Worm (Caenorhabditis elegans): ENCODE results near the gene F25H8.2.

The F25H8.2 gene

ce11 chrIV:9928180-9928896 is 3.7 kb upstream of the F25H8.2 start, which contains the start of gene dur-1:
TSS of gene dur-1 (minus strand) at chrIV:9928230.
- no peak for TF ChIP-seq ceh-16 (tag; optimal IDR thresholded peaks at IDR 0.05)
- no peak for TF ChIP-seq ama-1 (optimal IDR thresholded peaks at IDR 0.05)
- no peak for TF ChIP-seq ceh-82 (tag; optimal IDR thresholded peaks at IDR 0.05)
- no peak for TF ChIP-seq nhr-21 (tag; optimal IDR thresholded peaks at IDR 0.05)
- no peak for TF ChIP-seq nhr-11 (tag; optimal IDR thresholded peaks at IDR 0.05)
- TF ChIP-seq fos-1 (tag; optimal IDR thresholded peaks at IDR 0.05) = no peak
- no peak for TF ChIP-seq lin-13 (GFP tag; optimal IDR thresholded peaks at IDR 0.05)
- no peak for TF ChIP-seq crh-2 (tag; optimal IDR thresholded peaks at IDR 0.05)
- TF ChIP-seq F13H6.1 (tag; optimal IDR thresholded peaks at IDR 0.05) = peak; percentile 76
- no peak for TF ChIP-seq skn-1 (tag; optimal IDR thresholded peaks at IDR 0.05)
- TF ChIP-seq ztf-1 (GFP tag; conservative IDR thresholded peaks at IDR 0.05) = no peak
- TF ChIP-seq lin-39 (tag; optimal IDR thresholded peaks at IDR 0.05) = peak; percentile 38
- no peak for TF ChIP-seq unc-55 (GFP tag; optimal IDR thresholded peaks at IDR 0.05)
- TF ChIP-seq unc-39 (tag; optimal IDR thresholded peaks at IDR 0.05) = no peak
- no peak for TF ChIP-seq peb-1 (tag; optimal IDR thresholded peaks at IDR 0.05)
- TF ChIP-seq sma-3 (GFP tag; optimal IDR thresholded peaks at IDR 0.05) = no peak
- TF ChIP-seq nhr-10 (tag; optimal IDR thresholded peaks at IDR 0.05) = no peak
- no peak for TF ChIP-seq nhr-237 (tag; optimal IDR thresholded peaks at IDR 0.05)
- no peak for TF ChIP-seq zag-1 (tag; optimal IDR thresholded peaks at IDR 0.05)
- no peak for TF ChIP-seq nhr-12 (tag; optimal IDR thresholded peaks at IDR 0.05)
- TF ChIP-seq dmd-4 (tag; optimal IDR thresholded peaks at IDR 0.05) = no peak
- no peak for TF ChIP-seq egl-27 (tag; optimal IDR thresholded peaks at IDR 0.05)
- TF ChIP-seq ZK546.5 (tag; optimal IDR thresholded peaks at IDR 0.05) = no peak
- TF ChIP-seq mbf-1 (tag; optimal IDR thresholded peaks at IDR 0.05) = no peak
- no peak for TF ChIP-seq mab-5 (tag; optimal IDR thresholded peaks at IDR 0.05)
- TF ChIP-seq nhr-6 (tag; optimal IDR thresholded peaks at IDR 0.05) = no peak
- TF ChIP-seq ztf-11 (tag; optimal IDR thresholded peaks at IDR 0.05) = no peak
- TF ChIP-seq lsy-2 (tag; optimal IDR thresholded peaks at IDR 0.05) = peak in 1 of 2 experiments; percentile 61
- no peak for TF ChIP-seq ztf-4 (tag; optimal IDR thresholded peaks at IDR 0.05)
- no peak for TF ChIP-seq elt-1 (tag; optimal IDR thresholded peaks at IDR 0.05)
- no peak for TF ChIP-seq nhr-77 (tag; optimal IDR thresholded peaks at IDR 0.05)
- no peak for TF ChIP-seq unc-62 (GFP tag; optimal IDR thresholded peaks at IDR 0.05)
- no peak for TF ChIP-seq elt-3 (tag; optimal IDR thresholded peaks at IDR 0.05)
- no peak for TF ChIP-seq alr-1 (tag; optimal IDR thresholded peaks at IDR 0.05)
- no peak for TF ChIP-seq blmp-1 (tag; optimal IDR thresholded peaks at IDR 0.05; ENCODE audit: insufficient read depth)
- no peak for TF ChIP-seq mdl-1 (tag; optimal IDR thresholded peaks at IDR 0.05)
- no peak for TF ChIP-seq Y55F3AM.14 (GFP tag; optimal IDR thresholded peaks at IDR 0.05)
- TF ChIP-seq gmeb-1 (tag; optimal IDR thresholded peaks at IDR 0.05) = no peak
- no peak for TF ChIP-seq lin-11 (tag; optimal IDR thresholded peaks at IDR 0.05)
- TF ChIP-seq C34F6.9 (tag; optimal IDR thresholded peaks at IDR 0.05) = peak; percentile 61
- TF ChIP-seq R02D3.7 (tag; optimal IDR thresholded peaks at IDR 0.05) = no peak
- TF ChIP-seq nhr-129 (tag; optimal IDR thresholded peaks at IDR 0.05) = peak; percentile 56
- no peak for TF ChIP-seq snpc-4 (tag; optimal IDR thresholded peaks at IDR 0.05)
- no peak for TF ChIP-seq nhr-25 (tag; optimal IDR thresholded peaks at IDR 0.05)
- TF ChIP-seq sem-4 (tag; optimal IDR thresholded peaks at IDR 0.05) = no peak
- peak; percentile 16 for TF ChIP-seq sma-9 (GFP tag; optimal IDR thresholded peaks at IDR 0.05)
- no peak for TF ChIP-seq sma-9 (tag; optimal IDR thresholded peaks at IDR 0.05)
- TF ChIP-seq nhr-23 (tag; optimal IDR thresholded peaks at IDR 0.05) = no peak
